Fruit fly (Drosophila melanogaster) whole organism, embryonic: ENCODE measurements around the gene Lipt2.

Experiments used
- Atf6 ChIP-seq: fragments of 200-800 bp; sonication (Bioruptor generic); IDR thresholded peaks from 2 replicates; pipeline ENCODE4 v1.3.6; 2022; ENCODE audit warnings: missing biosample characterization, missing genetic modification characterization
- Bgb ChIP-seq: fragments of 200-800 bp; sonication (Bioruptor generic); IDR thresholded peaks from 2 replicates; pipeline ENCODE4 v1.3.6; 2022; ENCODE audit warnings: missing biosample characterization, missing genetic modification characterization; ENCODE audit not compliant: partially characterized antibody
- CG10366 ChIP-seq: fragments of 200-800 bp; sonication (Bioruptor generic); IDR thresholded peaks from 2 replicates; pipeline ENCODE4 v1.3.6; 2022; ENCODE audit warnings: missing biosample characterization, missing genetic modification characterization
- CG10959 ChIP-seq: fragments of 200-800 bp; sonication (Bioruptor generic); IDR thresholded peaks from 2 replicates; pipeline ENCODE4 v1.3.6; 2022; ENCODE audit warnings: missing biosample characterization, missing genetic modification characterization
- CG10979 ChIP-seq: fragments of 200-800 bp; sonication (Bioruptor generic); optimal IDR thresholded peaks from 2 replicates; lab custom pipeline; 2018; ENCODE audit warnings: missing biosample characterization, mild to moderate bottlenecking, missing genetic modification characterization, moderate library complexity
- CG11456 ChIP-seq: fragments of 200-800 bp; sonication (Bioruptor generic); IDR thresholded peaks from 3 replicates; pipeline ENCODE4 v1.3.6; 2022; ENCODE audit warnings: missing biosample characterization, missing genetic modification characterization
- CG12659 ChIP-seq: fragments of 200-800 bp; sonication (Bioruptor generic); optimal IDR thresholded peaks from 3 replicates; lab custom pipeline; 2017; ENCODE audit warnings: mild to moderate bottlenecking, missing biosample characterization, missing genetic modification reagents, missing genetic modification characterization
- CG12744 ChIP-seq: fragments of 200-800 bp; sonication (Bioruptor generic); optimal IDR thresholded peaks from 2 replicates; lab custom pipeline; 2016; ENCODE audit warnings: missing biosample characterization, missing genetic modification characterization
- CG13287 ChIP-seq: fragments of 200-800 bp; sonication (Bioruptor generic); IDR thresholded peaks from 2 replicates; pipeline ENCODE4 v1.3.6; 2022; ENCODE audit warnings: missing biosample characterization, missing genetic modification characterization; ENCODE audit not compliant: partially characterized antibody
- CG14965 ChIP-seq: fragments of 200-800 bp; sonication (Bioruptor generic); optimal IDR thresholded peaks from 2 replicates; lab custom pipeline; 2016; ENCODE audit warnings: missing biosample characterization, missing genetic modification characterization, borderline replicate concordance
- CG15011 ChIP-seq: fragments of 200-800 bp; sonication (Bioruptor generic); optimal IDR thresholded peaks from 3 replicates; lab custom pipeline; 2018; ENCODE audit warnings: missing biosample characterization, mild to moderate bottlenecking, missing genetic modification characterization
- CG15601 ChIP-seq: fragments of 200-800 bp; sonication (Bioruptor generic); optimal IDR thresholded peaks from 3 replicates; lab custom pipeline; 2019; ENCODE audit warnings: missing biosample characterization, mild to moderate bottlenecking, missing genetic modification characterization, moderate library complexity
- CG3065 ChIP-seq: fragments of 200-800 bp; sonication (Bioruptor generic); optimal IDR thresholded peaks from 2 replicates; lab custom pipeline; 2016; ENCODE audit warnings: missing biosample characterization, missing genetic modification characterization
- CG32772 ChIP-seq: fragments of 200-800 bp; sonication (Bioruptor generic); IDR thresholded peaks from 2 replicates; pipeline ENCODE4 v1.3.6; 2022; ENCODE audit warnings: missing biosample characterization, missing genetic modification characterization
- CG3995 ChIP-seq: fragments of 200-800 bp; sonication (Bioruptor generic); optimal IDR thresholded peaks from 3 replicates; lab custom pipeline; 2016; ENCODE audit warnings: missing biosample characterization, missing genetic modification characterization
- CG42726 ChIP-seq: fragments of 200-800 bp; sonication (Bioruptor generic); IDR thresholded peaks from 2 replicates; pipeline ENCODE4 v1.3.6; 2022; ENCODE audit warnings: missing biosample characterization, missing genetic modification characterization; ENCODE audit not compliant: partially characterized antibody
- CG4404 ChIP-seq: fragments of 200-800 bp; sonication (Bioruptor generic); IDR thresholded peaks from 2 replicates; pipeline ENCODE4 v1.3.6; 2022; ENCODE audit warnings: missing biosample characterization, missing genetic modification characterization
- CG4854 ChIP-seq: fragments of 200-800 bp; sonication (Bioruptor generic); optimal IDR thresholded peaks from 2 replicates; lab custom pipeline; 2016; ENCODE audit warnings: missing biosample characterization, missing genetic modification characterization, inconsistent platforms
- CG6689 ChIP-seq: fragments of 200-800 bp; sonication (Bioruptor generic); IDR thresholded peaks from 2 replicates; pipeline ENCODE4 v1.3.6; 2022; ENCODE audit warnings: missing biosample characterization, missing genetic modification characterization
- CG7372 ChIP-seq: fragments of 200-800 bp; sonication (Bioruptor generic); IDR thresholded peaks from 2 replicates; pipeline ENCODE4 v1.3.6; 2022; ENCODE audit warnings: missing biosample characterization, missing genetic modification characterization
- CG8765 ChIP-seq: fragments of 200-800 bp; sonication (Bioruptor generic); IDR thresholded peaks from 2 replicates; pipeline ENCODE4 v1.3.6; 2022; ENCODE audit warnings: missing biosample characterization, missing genetic modification characterization
- CHES-1-like ChIP-seq: fragments of 200-800 bp; sonication (Bioruptor generic); optimal IDR thresholded peaks from 2 replicates; lab custom pipeline; 2016; ENCODE audit warnings: missing biosample characterization, missing genetic modification characterization
- Camta ChIP-seq: fragments of 200-800 bp; sonication (Bioruptor generic); optimal IDR thresholded peaks from 2 replicates; lab custom pipeline; 2016; ENCODE audit warnings: missing biosample characterization, missing genetic modification characterization
- Chrac-16 ChIP-seq: fragments of 200-800 bp; sonication (Bioruptor generic); optimal IDR thresholded peaks from 3 replicates; lab custom pipeline; 2016; ENCODE audit warnings: missing biosample characterization, missing genetic modification characterization
- Gsc ChIP-seq: fragments of 200-800 bp; sonication (Bioruptor generic); IDR thresholded peaks from 2 replicates; pipeline ENCODE4 v1.3.6; 2022; ENCODE audit warnings: missing biosample characterization, missing genetic modification characterization
- HLH4C ChIP-seq: fragments of 200-800 bp; sonication (Bioruptor generic); IDR thresholded peaks from 3 replicates; pipeline ENCODE4 v1.3.6; 2022; ENCODE audit warnings: missing biosample characterization, missing genetic modification characterization; ENCODE audit not compliant: partially characterized antibody
- Hey ChIP-seq: fragments of 200-800 bp; sonication (Bioruptor generic); optimal IDR thresholded peaks from 3 replicates; lab custom pipeline; 2018; ENCODE audit warnings: missing biosample characterization, mild to moderate bottlenecking, missing genetic modification characterization
- HmgZ ChIP-seq: fragments of 200-800 bp; sonication (Bioruptor generic); optimal IDR thresholded peaks from 2 replicates; lab custom pipeline; 2018; ENCODE audit warnings: missing biosample characterization, mild to moderate bottlenecking, missing genetic modification characterization
- Hmr ChIP-seq: fragments of 200-800 bp; sonication (Bioruptor generic); optimal IDR thresholded peaks from 3 replicates; lab custom pipeline; 2017; ENCODE audit warnings: mild to moderate bottlenecking, missing biosample characterization, missing genetic modification reagents, missing genetic modification characterization
- MBD-R2 ChIP-seq: fragments of 200-800 bp; sonication (Bioruptor generic); IDR thresholded peaks from 2 replicates; pipeline ENCODE4 v1.3.6; 2022; ENCODE audit warnings: missing biosample characterization, missing genetic modification characterization
- MESR4 ChIP-seq: fragments of 200-800 bp; sonication (Bioruptor generic); optimal IDR thresholded peaks from 2 replicates; lab custom pipeline; 2018; ENCODE audit warnings: missing biosample characterization, mild to moderate bottlenecking, missing genetic modification characterization, moderate library complexity
- Mes4 ChIP-seq: fragments of 200-800 bp; sonication (Bioruptor generic); optimal IDR thresholded peaks from 2 replicates; lab custom pipeline; 2016; ENCODE audit warnings: missing biosample characterization, missing genetic modification characterization
- Rfx ChIP-seq: fragments of 200-800 bp; sonication (Bioruptor generic); IDR thresholded peaks from 2 replicates; pipeline ENCODE4 v1.3.6; 2022; ENCODE audit warnings: missing biosample characterization, missing genetic modification characterization
- Spps ChIP-seq: fragments of 200-800 bp; sonication (Bioruptor generic); optimal IDR thresholded peaks from 2 replicates; lab custom pipeline; 2018; ENCODE audit warnings: missing biosample characterization, mild to moderate bottlenecking, missing genetic modification characterization
- ac ChIP-seq: fragments of 200-800 bp; sonication (Bioruptor generic); optimal IDR thresholded peaks from 3 replicates; lab custom pipeline; 2017; ENCODE audit warnings: missing biosample characterization, mild to moderate bottlenecking, missing genetic modification characterization
- az2 ChIP-seq: fragments of 200-800 bp; sonication (Bioruptor generic); optimal IDR thresholded peaks from 3 replicates; lab custom pipeline; 2016; ENCODE audit warnings: missing biosample characterization, missing genetic modification characterization
- cato ChIP-seq: fragments of 200-800 bp; sonication (Bioruptor generic); optimal IDR thresholded peaks from 2 replicates; lab custom pipeline; 2016; ENCODE audit warnings: missing biosample characterization, missing genetic modification characterization, borderline replicate concordance
- caup ChIP-seq: fragments of 200-800 bp; sonication (Bioruptor generic); optimal IDR thresholded peaks from 3 replicates; lab custom pipeline; 2017; ENCODE audit warnings: missing biosample characterization, mild to moderate bottlenecking, missing genetic modification characterization, moderate library complexity; ENCODE audit not compliant: severe bottlenecking
- crp ChIP-seq, 2 experiments: fragments of 200-800 bp; sonication (Bioruptor generic); optimal IDR thresholded peaks; 2 replicates in 1 of 2; 3 replicates in 1 of 2; lab custom pipeline; 2017; ENCODE audit warnings: missing biosample characterization in 2 of 2, missing genetic modification characterization in 2 of 2, mild to moderate bottlenecking in 1 of 2, moderate library complexity in 1 of 2
- danr ChIP-seq: fragments of 200-800 bp; sonication (Bioruptor generic); IDR thresholded peaks from 2 replicates; pipeline ENCODE4 v1.3.6; 2022; ENCODE audit warnings: missing biosample characterization, missing genetic modification characterization
- gro ChIP-seq: fragments of 200-800 bp; sonication (Bioruptor generic); optimal IDR thresholded peaks from 2 replicates; lab custom pipeline; 2016; ENCODE audit warnings: missing biosample characterization, missing genetic modification characterization
- ken ChIP-seq: fragments of 200-800 bp; sonication (Bioruptor generic); IDR thresholded peaks from 3 replicates; pipeline ENCODE4 v1.3.6; 2022; ENCODE audit warnings: missing biosample characterization, missing genetic modification characterization
- kni ChIP-seq: fragments of 200-800 bp; sonication (Bioruptor generic); optimal IDR thresholded peaks from 3 replicates; lab custom pipeline; 2017; ENCODE audit warnings: mild to moderate bottlenecking, missing biosample characterization, missing genetic modification reagents, missing genetic modification characterization
- nmo ChIP-seq: fragments of 200-800 bp; sonication (Bioruptor generic); optimal IDR thresholded peaks from 2 replicates; lab custom pipeline; 2018; ENCODE audit warnings: missing biosample characterization, mild to moderate bottlenecking, missing genetic modification characterization, moderate library complexity
- phol ChIP-seq: fragments of 200-800 bp; sonication (Bioruptor generic); optimal IDR thresholded peaks from 3 replicates; lab custom pipeline; 2018; ENCODE audit warnings: missing biosample characterization, mild to moderate bottlenecking, missing genetic modification characterization, moderate library complexity
- ranshi ChIP-seq: fragments of 200-800 bp; sonication (Bioruptor generic); IDR thresholded peaks from 2 replicates; pipeline ENCODE4 v1.3.6; 2022; ENCODE audit warnings: missing biosample characterization, missing genetic modification characterization
- row ChIP-seq: fragments of 200-800 bp; sonication (Bioruptor generic); IDR thresholded peaks from 3 replicates; pipeline ENCODE4 v1.3.6; 2022; ENCODE audit warnings: missing biosample characterization, missing genetic modification characterization
- unpg ChIP-seq: fragments of 200-800 bp; sonication (Bioruptor generic); optimal IDR thresholded peaks from 3 replicates; lab custom pipeline; 2018; ENCODE audit warnings: missing biosample characterization, mild to moderate bottlenecking, missing genetic modification characterization, moderate library complexity
- wdn ChIP-seq: fragments of 200-800 bp; sonication (Bioruptor generic); IDR thresholded peaks from 2 replicates; pipeline ENCODE4 v1.3.6; 2022; ENCODE audit warnings: missing biosample characterization, missing genetic modification characterization
- zfh2 ChIP-seq: fragments of 200-800 bp; sonication (Bioruptor generic); optimal IDR thresholded peaks from 2 replicates; lab custom pipeline; 2016; ENCODE audit warnings: missing biosample characterization, missing genetic modification characterization

Gene Lipt2

DNA sequence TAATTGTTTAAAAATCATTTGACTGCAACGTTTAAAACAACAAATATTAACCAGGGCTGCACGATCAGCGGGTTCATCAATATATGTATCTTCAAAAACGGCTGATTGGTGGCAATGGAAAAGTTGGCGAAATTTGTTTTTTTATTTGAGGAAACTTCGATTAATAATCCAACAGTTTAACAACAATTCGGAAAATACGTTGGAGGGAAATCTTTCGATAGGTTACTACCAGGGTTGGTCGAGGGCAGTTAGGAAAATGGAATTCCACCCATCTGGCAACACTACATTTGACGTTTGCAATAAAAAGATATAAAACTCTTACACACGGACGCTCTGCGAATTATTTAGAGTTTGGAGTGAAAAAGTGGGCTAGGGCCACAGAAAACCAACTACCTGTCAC lies at the start of gene Lipt2, which contains the start of gene CG14650 (continued):
- TF ChIP-seq CG8765 = no peak
- no peak for TF ChIP-seq danr
- 0 out of 3 replicates have a peak, but pooled peaks have one; percentile 37 for TF ChIP-seq HLH4C
- TF ChIP-seq MESR4 (GFP tag; lab: Kevin White, UChicago) = peak; percentile 84
- TF ChIP-seq row (GFP tag; lab: Robert Waterston, UW) = peak; percentile 73
- TF ChIP-seq CG12659 (GFP tag; lab: Kevin White, UChicago) = peak; percentile 77
- peak; percentile 9; the same call in 1 of the 2 replicates for TF ChIP-seq CG10366 (GFP tag; lab: Robert Waterston, UW)
- TF ChIP-seq CG10959 (GFP tag; lab: Robert Waterston, UW) = no peak
- TF ChIP-seq Hmr (GFP tag; lab: Kevin White, UChicago) = no peak
- peak; percentile 81 for TF ChIP-seq phol
- TF ChIP-seq CG13287 = peak; percentile 74
- peak; percentile 86 for TF ChIP-seq HmgZ (tag; lab: Kevin White, UChicago)
- no peak for TF ChIP-seq Hey
- no peak for TF ChIP-seq cato (GFP tag; lab: Kevin White, UChicago)
- TF ChIP-seq crp (GFP tag; optimal IDR thresholded peaks at IDR 0.05; lab: Kevin White, UChicago) = peak in 1 of 2 experiments; percentile 37
- no peak for TF ChIP-seq CG14965 (GFP tag; lab: Kevin White, UChicago)
- TF ChIP-seq MBD-R2 (GFP tag; lab: Robert Waterston, UW) = peak; percentile 88
- TF ChIP-seq kni (GFP tag; lab: Kevin White, UChicago) = no peak
- peak; percentile 55; the same call in 1 of the 2 replicates for TF ChIP-seq wdn
- TF ChIP-seq CG42726 (GFP tag; lab: Robert Waterston, UW) = 0 out of 2 replicates have a peak, but pooled peaks have one; percentile 18
- peak; percentile 37 for TF ChIP-seq CG10979
- TF ChIP-seq ken = no peak
- TF ChIP-seq CG4854 (GFP tag; lab: Kevin White, UChicago) = peak; percentile 17
- TF ChIP-seq Chrac-16 (GFP tag; lab: Kevin White, UChicago) = peak; percentile 70
- TF ChIP-seq unpg (GFP tag; lab: Kevin White, UChicago) = peak; percentile 54
- peak; percentile 31 for TF ChIP-seq CG3995
- no peak for TF ChIP-seq CG4404 (GFP tag; lab: Robert Waterston, UW)
- TF ChIP-seq CG6689 (GFP tag; lab: Robert Waterston, UW) = peak; percentile 55
- no peak; the same call in 1 of the 2 replicates for TF ChIP-seq ranshi (GFP tag; lab: Robert Waterston, UW)
- peak; percentile 80 for TF ChIP-seq zfh2 (GFP tag; lab: Kevin White, UChicago)
- TF ChIP-seq nmo = peak; percentile 77
- TF ChIP-seq CG11456 = no peak
- peak; percentile 35 for TF ChIP-seq CHES-1-like (GFP tag; lab: Kevin White, UChicago)
- 0 out of 2 replicates have a peak, but pooled peaks have one; percentile 18 for TF ChIP-seq CG32772 (GFP tag; lab: Robert Waterston, UW)
- no peak for TF ChIP-seq CG7372 (GFP tag; lab: Robert Waterston, UW)
- TF ChIP-seq az2 = peak; percentile 47
- peak; percentile 50 for TF ChIP-seq CG12744 (GFP tag; lab: Kevin White, UChicago)
- TF ChIP-seq gro = peak; percentile 77
- TF ChIP-seq Camta (GFP tag; lab: Kevin White, UChicago) = peak; percentile 40
- TF ChIP-seq Mes4 (GFP tag; lab: Kevin White, UChicago) = peak; percentile 47
- TF ChIP-seq Spps = no peak
- TF ChIP-seq Gsc (GFP tag; lab: Robert Waterston, UW) = no peak
- no peak for TF ChIP-seq CG15601
- TF ChIP-seq caup (GFP tag; lab: Kevin White, UChicago) = no peak
- TF ChIP-seq CG3065 = no peak
- no peak for TF ChIP-seq CG15011 (GFP tag; lab: Kevin White, UChicago)
- TF ChIP-seq Rfx = peak; percentile 66
- TF ChIP-seq Atf6 (GFP tag; lab: Robert Waterston, UW) = no peak; the same call in 1 of the 2 replicates
- 0 out of 2 replicates have a peak, but pooled peaks have one; percentile 21 for TF ChIP-seq Bgb
- no peak for TF ChIP-seq ac (GFP tag; lab: Kevin White, UChicago)
